Worm (Caenorhabditis elegans) whole organism, young adult: ENCODE data around the gene ttn-1.

ENCODE experiments used
- B0035.1 ChIP-seq: sonication (generic microtip); optimal IDR thresholded peaks from 2 replicates; lab custom pipeline; 2016; ENCODE audit warnings: missing genetic modification characterization, mild to moderate bottlenecking, missing compliant biosample characterization, missing genotype, missing genetic modification reagents
- C17E4.6 ChIP-seq: fragments of 200-800 bp; sonication (Bioruptor generic); IDR thresholded peaks from 2 replicates; pipeline ENCODE4 v1.3.6; 2022; ENCODE audit warnings: missing genetic modification reagents, missing genetic modification characterization, missing compliant biosample characterization
- F10E7.11 ChIP-seq: sonication (generic microtip); optimal IDR thresholded peaks from 2 replicates; lab custom pipeline; 2017; ENCODE audit warnings: mild to moderate bottlenecking, missing genetic modification characterization, moderate library complexity, missing compliant biosample characterization
- F39B2.1 ChIP-seq: fragments of 200-800 bp; sonication (Bioruptor generic); IDR thresholded peaks from 2 replicates; pipeline ENCODE4 v1.3.6; 2022; ENCODE audit warnings: missing genetic modification reagents, missing genetic modification characterization, missing compliant biosample characterization
- K12H6.12 ChIP-seq: fragments of 200-800 bp; sonication (Bioruptor generic); optimal IDR thresholded peaks from 2 replicates; lab custom pipeline; 2018; ENCODE audit warnings: mild to moderate bottlenecking, missing genetic modification characterization, missing compliant biosample characterization
- Y56A3A.18 ChIP-seq: fragments of 200-800 bp; sonication (Bioruptor generic); IDR thresholded peaks from 2 replicates; pipeline ENCODE4 v1.3.6; 2022; ENCODE audit warnings: missing genetic modification reagents, missing genetic modification characterization, missing compliant biosample characterization
- Y67H2A.10 ChIP-seq: fragments of 200-800 bp; sonication (Bioruptor generic); conservative IDR thresholded peaks from 2 replicates; pipeline ENCODE4 v1.3.6; 2022; ENCODE audit warnings: missing genetic modification reagents, missing genetic modification characterization, missing compliant biosample characterization
- ZK185.1 ChIP-seq: sonication (generic microtip); optimal IDR thresholded peaks from 2 replicates; lab custom pipeline; 2016; ENCODE audit warnings: mild to moderate bottlenecking, missing genetic modification characterization, missing compliant biosample characterization; ENCODE audit not compliant: poor library complexity, severe bottlenecking
- akir-1 ChIP-seq: fragments of 200-800 bp; sonication (Bioruptor generic); optimal IDR thresholded peaks from 2 replicates; lab custom pipeline; 2018; ENCODE audit warnings: mild to moderate bottlenecking, missing genetic modification characterization, moderate library complexity, missing compliant biosample characterization
- aptf-3 ChIP-seq: fragments of 200-800 bp; sonication (Bioruptor generic); IDR thresholded peaks from 2 replicates; pipeline ENCODE4 v1.3.6; 2022; ENCODE audit warnings: missing genetic modification characterization, missing compliant biosample characterization
- attf-3 ChIP-seq: fragments of 200-800 bp; sonication (Bioruptor generic); conservative IDR thresholded peaks from 2 replicates; pipeline ENCODE4 v1.3.6; 2022; ENCODE audit warnings: missing genetic modification reagents, missing genetic modification characterization, missing compliant biosample characterization
- bed-1 ChIP-seq: fragments of 200-800 bp; sonication (Bioruptor generic); IDR thresholded peaks from 2 replicates; pipeline ENCODE4 v1.3.6; 2022; ENCODE audit warnings: missing genetic modification reagents, missing genetic modification characterization, missing compliant biosample characterization
- bed-2 ChIP-seq: fragments of 200-800 bp; sonication (Bioruptor generic); IDR thresholded peaks from 2 replicates; pipeline ENCODE4 v1.3.6; 2022; ENCODE audit warnings: missing genetic modification reagents, missing genetic modification characterization, missing compliant biosample characterization
- cebp-1 ChIP-seq, 2 experiments: fragments of 200-800 bp in 1 of 2; sonication (Bioruptor generic) in 1 of 2; sonication (generic microtip) in 1 of 2; IDR thresholded peaks in 1 of 2; optimal IDR thresholded peaks in 1 of 2; 2 replicates each; pipeline versions ENCODE4 v1.3.6 to Lab custom; 2017 to 2022; ENCODE audit warnings: missing compliant biosample characterization in 2 of 2, missing genetic modification characterization in 2 of 2, mild to moderate bottlenecking in 1 of 2, missing genetic modification reagents in 1 of 2, moderate library complexity in 1 of 2
- ceh-27 ChIP-seq: fragments of 200-800 bp; sonication (Bioruptor generic); optimal IDR thresholded peaks from 2 replicates; lab custom pipeline; 2018; ENCODE audit warnings: mild to moderate bottlenecking, missing genetic modification characterization, moderate library complexity, missing compliant biosample characterization
- ceh-58 ChIP-seq: fragments of 200-800 bp; sonication (Bioruptor generic); IDR thresholded peaks from 2 replicates; pipeline ENCODE4 v1.3.6; 2022; ENCODE audit warnings: missing genetic modification characterization, missing compliant biosample characterization
- ceh-79 ChIP-seq: sonication (generic microtip); optimal IDR thresholded peaks from 2 replicates; lab custom pipeline; 2017; ENCODE audit warnings: mild to moderate bottlenecking, missing genetic modification characterization, missing compliant biosample characterization
- ceh-91 ChIP-seq: fragments of 200-800 bp; sonication (Bioruptor generic); IDR thresholded peaks from 2 replicates; pipeline ENCODE4 v1.3.6; 2022; ENCODE audit warnings: missing genetic modification reagents, missing genetic modification characterization, missing compliant biosample characterization
- chd-7 ChIP-seq: sonication (generic microtip); optimal IDR thresholded peaks from 2 replicates; lab custom pipeline; 2016; ENCODE audit warnings: mild to moderate bottlenecking, missing genetic modification characterization, moderate library complexity, missing compliant biosample characterization
- die-1 ChIP-seq: sonication (generic microtip); optimal IDR thresholded peaks from 2 replicates; lab custom pipeline; 2016; ENCODE audit warnings: missing genotype, mild to moderate bottlenecking, missing genetic modification characterization, missing compliant biosample characterization
- dpff-1 ChIP-seq: sonication (generic microtip); optimal IDR thresholded peaks from 2 replicates; lab custom pipeline; 2017; ENCODE audit warnings: mild to moderate bottlenecking, missing genetic modification characterization, missing compliant biosample characterization
- dpl-1 ChIP-seq: fragments of 150-350 bp; optimal IDR thresholded peaks from 2 replicates; lab custom pipeline; 2014; ENCODE audit warnings: missing biosample characterization, missing genetic modification reagents, missing genetic modification characterization
- egrh-3 ChIP-seq: fragments of 200-800 bp; sonication (Bioruptor generic); IDR thresholded peaks from 2 replicates; pipeline ENCODE4 v1.3.6; 2022; ENCODE audit warnings: missing genetic modification reagents, missing genetic modification characterization, missing compliant biosample characterization
- ets-4 ChIP-seq: fragments of 200-800 bp; sonication (Bioruptor generic); optimal IDR thresholded peaks from 2 replicates; lab custom pipeline; 2018; ENCODE audit warnings: mild to moderate bottlenecking, missing genetic modification characterization, missing compliant biosample characterization
- fkh-3 ChIP-seq: sonication (generic microtip); optimal IDR thresholded peaks from 2 replicates; lab custom pipeline; 2016; ENCODE audit warnings: mild to moderate bottlenecking, missing genetic modification characterization, missing compliant biosample characterization
- him-1 ChIP-seq: sonication (generic microtip); optimal IDR thresholded peaks from 2 replicates; lab custom pipeline; 2016; ENCODE audit warnings: missing genotype, missing genetic modification reagents, missing genetic modification characterization, missing compliant biosample characterization
- hlh-12 ChIP-seq: sonication (generic microtip); optimal IDR thresholded peaks from 2 replicates; lab custom pipeline; 2016; ENCODE audit warnings: missing genetic modification characterization, missing compliant biosample characterization
- hmg-1.2 ChIP-seq: fragments of 200-800 bp; sonication (Bioruptor generic); IDR thresholded peaks from 2 replicates; pipeline ENCODE4 v1.3.6; 2022; ENCODE audit warnings: missing genetic modification reagents, missing genetic modification characterization, missing compliant biosample characterization
- hmg-20 ChIP-seq: fragments of 200-800 bp; sonication (Bioruptor generic); IDR thresholded peaks from 2 replicates; pipeline ENCODE4 v1.3.6; 2022; ENCODE audit warnings: missing genetic modification reagents, missing genetic modification characterization, missing compliant biosample characterization
- hrde-1 ChIP-seq: sonication (generic microtip); optimal IDR thresholded peaks from 2 replicates; lab custom pipeline; 2016; ENCODE audit warnings: missing genetic modification characterization, mild to moderate bottlenecking, missing compliant biosample characterization, moderate library complexity, missing genotype, missing genetic modification reagents, borderline replicate concordance
- let-526 ChIP-seq: fragments of 200-800 bp; sonication (Bioruptor generic); IDR thresholded peaks from 2 replicates; pipeline ENCODE4 v1.3.6; 2022; ENCODE audit warnings: missing genetic modification reagents, missing genetic modification characterization, missing compliant biosample characterization
- lin-35 ChIP-seq, 3 experiments: fragments of 150-350 bp in 2 of 3; sonication (generic microtip) in 1 of 3; optimal IDR thresholded peaks; 2 replicates each; lab custom pipeline; 2014 to 2018; ENCODE audit warnings: missing biosample characterization in 3 of 3, missing genetic modification characterization in 3 of 3, missing genetic modification reagents in 3 of 3
- lsl-1 ChIP-seq: fragments of 200-800 bp; sonication (Bioruptor generic); optimal IDR thresholded peaks from 2 replicates; lab custom pipeline; 2018; ENCODE audit warnings: mild to moderate bottlenecking, missing genetic modification characterization, moderate library complexity, missing compliant biosample characterization
- madf-10 ChIP-seq: sonication (generic microtip); optimal IDR thresholded peaks from 2 replicates; lab custom pipeline; 2016; ENCODE audit warnings: mild to moderate bottlenecking, missing genetic modification characterization, missing compliant biosample characterization
- madf-3 ChIP-seq: fragments of 200-800 bp; sonication (Bioruptor generic); IDR thresholded peaks from 2 replicates; pipeline ENCODE4 v1.3.6; 2022; ENCODE audit warnings: missing genetic modification reagents, missing genetic modification characterization, missing compliant biosample characterization
- nfyb-1 ChIP-seq: fragments of 200-800 bp; sonication (Bioruptor generic); IDR thresholded peaks from 2 replicates; pipeline ENCODE4 v1.3.6; 2022; ENCODE audit warnings: missing genetic modification reagents, missing genetic modification characterization, missing compliant biosample characterization
- pbrm-1 ChIP-seq: fragments of 200-800 bp; sonication (Bioruptor generic); IDR thresholded peaks from 2 replicates; pipeline ENCODE4 v1.3.6; 2022; ENCODE audit warnings: missing genetic modification reagents, missing genetic modification characterization, missing compliant biosample characterization
- rec-8 ChIP-seq, 2 experiments: sonication (generic microtip); optimal IDR thresholded peaks; 2 replicates each; lab custom pipeline; 2016; ENCODE audit warnings: mild to moderate bottlenecking in 2 of 2, missing genetic modification characterization in 2 of 2, missing genetic modification reagents in 2 of 2, missing genotype in 2 of 2, missing biosample characterization in 1 of 2, missing compliant biosample characterization in 1 of 2, moderate library complexity in 1 of 2
- snpc-3.4 ChIP-seq: sonication (generic microtip); optimal IDR thresholded peaks from 2 replicates; lab custom pipeline; 2017; ENCODE audit warnings: missing genetic modification characterization, mild to moderate bottlenecking, missing compliant biosample characterization, antibody characterized with exemption, moderate library complexity, missing genotype, missing genetic modification reagents
- tbx-9 ChIP-seq: sonication (generic microtip); optimal IDR thresholded peaks from 2 replicates; lab custom pipeline; 2016; ENCODE audit warnings: borderline replicate concordance, missing genetic modification characterization, inconsistent platforms, missing compliant biosample characterization
- tlf-1 ChIP-seq: fragments of 200-800 bp; sonication (Bioruptor generic); optimal IDR thresholded peaks from 2 replicates; lab custom pipeline; 2018; ENCODE audit warnings: mild to moderate bottlenecking, missing genetic modification characterization, missing compliant biosample characterization
- unc-62 ChIP-seq: fragments of 150-350 bp; optimal IDR thresholded peaks from 2 replicates; lab custom pipeline; 2014; ENCODE audit warnings: missing biosample characterization, missing genetic modification reagents, missing genetic modification characterization
- ztf-28 ChIP-seq: fragments of 200-800 bp; sonication (Bioruptor generic); IDR thresholded peaks from 2 replicates; pipeline ENCODE4 v1.3.6; 2022; ENCODE audit warnings: missing genetic modification reagents, missing genetic modification characterization, missing compliant biosample characterization

The ttn-1 gene

ce11 chrV:6228400-6228895 is 26.0 kb upstream of the ttn-1 start (continued):
- no peak for TF ChIP-seq B0035.1 (tag; lab: Kevin White, UChicago)
- no peak for TF ChIP-seq bed-2
- no peak for TF ChIP-seq snpc-3.4 (tag; lab: Kevin White, UChicago)
- 0 out of 2 replicates have a peak, but pooled peaks have one; percentile 42 for TF ChIP-seq cebp-1 (GFP tag; IDR thresholded peaks at IDR 0.05; lab: Robert Waterston, UW)
- TF ChIP-seq cebp-1 (tag; optimal IDR thresholded peaks at IDR 0.05; lab: Kevin White, UChicago): peak; percentile 4

DNA sequence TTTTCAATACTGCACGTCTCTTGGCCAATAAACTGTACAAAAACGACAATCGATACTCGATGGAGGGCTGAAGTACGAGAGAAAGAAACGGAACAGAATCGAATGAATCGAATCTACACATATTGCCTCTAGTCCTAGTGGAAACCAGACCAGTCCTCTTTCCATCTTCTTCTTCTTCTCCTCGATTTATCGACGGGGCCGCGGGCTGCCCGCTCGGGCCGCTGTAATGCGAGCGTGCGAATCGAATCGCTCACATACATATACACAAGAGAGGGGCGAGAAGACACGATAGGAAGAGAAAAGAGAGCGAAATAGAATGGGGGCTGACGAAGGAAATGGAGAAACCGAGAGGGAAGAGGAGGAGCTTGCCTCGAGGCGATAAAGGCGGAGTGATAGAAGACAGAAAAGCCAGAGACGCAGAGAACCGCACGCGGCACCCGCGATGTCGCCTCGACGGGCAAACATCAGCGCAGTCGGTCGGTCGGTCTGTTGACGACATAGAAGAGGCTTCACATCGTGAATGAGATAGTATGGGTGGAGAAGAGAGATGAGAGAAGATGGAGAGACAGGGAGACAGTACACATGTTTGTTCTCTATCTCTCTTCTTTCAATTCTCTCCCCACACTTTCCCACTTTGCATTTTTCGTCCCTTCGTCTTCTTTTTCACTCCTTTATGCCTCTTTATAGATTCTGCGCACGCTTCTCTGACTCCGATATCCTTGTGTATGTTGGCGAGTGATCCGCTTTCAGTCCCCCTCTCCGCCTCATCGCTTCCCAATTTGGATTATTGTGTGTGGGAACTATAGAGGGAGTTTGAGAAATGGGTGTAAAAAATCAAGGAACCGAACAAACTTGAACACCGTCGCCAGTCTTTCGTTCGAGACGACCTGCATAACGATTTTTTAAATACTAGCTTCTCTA is 25.2 kb upstream of the ttn-1 start:
- TF ChIP-seq hmg-1.2 (GFP tag; lab: Robert Waterston, UW) (peak; percentile 97), hrde-1 (tag; lab: Kevin White, UChicago) (no peak), hlh-12 (no peak), Y56A3A.18 (peak; percentile 88; the same call in 1 of the 2 replicates), him-1 (tag; lab: Kevin White, UChicago) (no peak), lin-35 (GFP tag; optimal IDR thresholded peaks at IDR 0.05; lab: Kevin White, UChicago) (peak in 1 of 3 experiments; percentile 75), lsl-1 (GFP tag; lab: Kevin White, UChicago) (no peak), tbx-9 (tag; lab: Kevin White, UChicago) (no peak), madf-3 (GFP tag; lab: Robert Waterston, UW) (peak; percentile 50; the same call in 1 of the 2 replicates), ztf-28 (no peak), tlf-1 (peak; percentile 36), pbrm-1 (GFP tag; lab: Robert Waterston, UW) (peak; percentile 81), nfyb-1 (GFP tag; lab: Robert Waterston, UW) (peak; percentile 94; the same call in 1 of the 2 replicates), ceh-91 (GFP tag; lab: Robert Waterston, UW) (no peak), hmg-20 (GFP tag; lab: Robert Waterston, UW) (no peak), ZK185.1 (tag; lab: Kevin White, UChicago) (peak; percentile 83), F39B2.1 (GFP tag; lab: Robert Waterston, UW) (0 out of 2 replicates have a peak, but pooled peaks have one; percentile 42), ets-4 (GFP tag; lab: Kevin White, UChicago) (no peak), Y67H2A.10 (no peak), ceh-58 (no peak), bed-1 (GFP tag; lab: Robert Waterston, UW) (0 out of 2 replicates have a peak, but pooled peaks have one; percentile 60), K12H6.12 (tag; lab: Kevin White, UChicago) (peak; percentile 99), C17E4.6 (GFP tag; lab: Robert Waterston, UW) (no peak; the same call in 1 of the 2 replicates), chd-7 (tag; lab: Kevin White, UChicago) (peak; percentile 94), unc-62 (GFP tag; lab: Kevin White, UChicago) (peak; percentile 78), akir-1 (GFP tag; lab: Kevin White, UChicago) (peak; percentile 45), ceh-79 (tag; lab: Kevin White, UChicago) (no peak), ceh-27 (peak; percentile 60), aptf-3 (GFP tag; lab: Robert Waterston, UW) (no peak), attf-3 (GFP tag; lab: Robert Waterston, UW) (peak; percentile 54; the same call in 1 of the 2 replicates), rec-8 (tag; optimal IDR thresholded peaks at IDR 0.05; lab: Kevin White, UChicago) (no peak), dpff-1 (no peak), snpc-3.4 (tag; lab: Kevin White, UChicago) (peak; percentile 66), egrh-3 (peak; percentile 87), die-1 (peak; percentile 59), madf-10 (tag; lab: Kevin White, UChicago) (peak; percentile 100), let-526 (peak; percentile 8; the same call in 1 of the 2 replicates), fkh-3 (tag; lab: Kevin White, UChicago) (no peak), F10E7.11 (tag; lab: Kevin White, UChicago) (no peak), dpl-1 (GFP tag; lab: Kevin White, UChicago) (no peak)
